Fruit fly (Drosophila melanogaster): Measurements from ENCODE around the gene CG13615.

CG13615 gene

dm6 chr3R:24390239-24390638 is at the start of gene CG13615, which contains the start of gene CG5768:
Gene CG13615 (plus strand): TSS chr3R:24390518.
Gene CG5768 (minus strand): TSS chr3R:24390339.
- TF ChIP-seq CG9948 (tag; optimal IDR thresholded peaks at IDR 0.05) (no peak), Pif1A (GFP tag; optimal IDR thresholded peaks at IDR 0.05) (no peak), CG13204 (GFP tag; optimal IDR thresholded peaks at IDR 0.05) (no peak), CG8301 (tag; optimal IDR thresholded peaks at IDR 0.05) (no peak), CG12605 (GFP tag; IDR thresholded peaks at IDR 0.05) (no peak)

- TF ChIP-seq CG12605 (GFP tag; IDR thresholded peaks at IDR 0.05) (peak; percentile 37; the same call in 1 of the 2 replicates), fd96Ca (GFP tag; IDR thresholded peaks at IDR 0.05) (no peak)
Observed at dm6 chr3R:24341251-24341650, 49.1 kb upstream of the CG13615 start, which contains the start of gene Ms. Gene Ms (plus strand): TSS chr3R:24341551.

DNA sequence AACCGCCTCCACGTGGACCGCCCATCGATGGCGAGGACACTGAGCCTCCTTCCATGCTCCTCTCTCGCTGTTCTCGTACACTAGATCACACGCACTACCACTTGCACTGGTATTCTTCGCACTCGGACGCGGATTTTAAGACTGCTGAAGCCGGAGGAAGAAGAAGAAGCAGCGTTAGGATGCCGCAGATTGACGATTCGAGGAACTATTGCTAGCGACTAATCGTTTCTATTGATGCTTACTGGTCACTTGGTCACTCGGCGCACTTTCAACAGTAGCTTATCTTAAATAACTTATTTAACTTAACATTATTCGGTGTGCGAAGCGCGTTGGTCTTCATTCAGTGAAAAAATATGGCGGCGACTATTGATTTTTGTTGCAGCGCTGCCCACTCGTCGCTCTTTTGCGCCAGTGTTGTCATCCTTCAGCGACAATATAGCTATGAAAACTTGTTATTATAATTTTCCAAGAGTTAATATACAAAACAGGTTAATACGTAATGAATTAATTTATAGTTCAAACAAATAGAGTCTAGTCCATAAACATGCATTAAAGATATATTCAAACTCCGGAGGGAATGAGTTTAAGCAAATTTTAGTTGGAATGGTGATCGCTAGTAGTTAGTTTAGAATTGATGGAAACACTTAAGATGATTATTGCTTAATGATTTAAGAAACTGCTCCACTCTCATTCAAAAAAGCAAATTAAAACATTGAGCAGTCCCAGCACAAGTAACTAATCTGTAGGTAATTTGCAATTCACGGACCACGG is 41.7 kb upstream of the CG13615 start, which contains the start of the genes CG5746 and CG6454:
CG5746 (minus strand) TSS at position 372 of the 771 bp plus-strand sequence.
CG6454 (plus strand) TSS at position 763 of the 771 bp plus-strand sequence.
- TF ChIP-seq Pif1A (GFP tag; optimal IDR thresholded peaks at IDR 0.05), result no peak
- peak; percentile 38 for TF ChIP-seq CG15710 (tag; optimal IDR thresholded peaks at IDR 0.05)
- TF ChIP-seq CG4496 (GFP tag; IDR thresholded peaks at IDR 0.05), result 0 out of 3 replicates have a peak, but pooled peaks have one; percentile 12
- TF ChIP-seq CG13204 (GFP tag; optimal IDR thresholded peaks at IDR 0.05), result no peak

dm6 chr3R:24353448-24353847 is 36.9 kb upstream of the CG13615 start:
- TF ChIP-seq Pif1B (GFP tag; optimal IDR thresholded peaks at IDR 0.05) (no peak), CG4496 (GFP tag; IDR thresholded peaks at IDR 0.05) (no peak), Ets98B (GFP tag; IDR thresholded peaks at IDR 0.05) (no peak), D1 (tag; optimal IDR thresholded peaks at IDR 0.05) (no peak), CG17806 (tag; optimal IDR thresholded peaks at IDR 0.05) (no peak), CG12605 (GFP tag; IDR thresholded peaks at IDR 0.05) (no peak), gl (tag; optimal IDR thresholded peaks at IDR 0.05) (no peak), CG8159 (tag; optimal IDR thresholded peaks at IDR 0.05) (no peak), CG15710 (tag; optimal IDR thresholded peaks at IDR 0.05) (no peak), CG13204 (GFP tag; optimal IDR thresholded peaks at IDR 0.05) (no peak), rn (GFP tag; IDR thresholded peaks at IDR 0.05) (no peak), CG32121 (GFP tag; IDR thresholded peaks at IDR 0.05) (no peak), CG9948 (tag; optimal IDR thresholded peaks at IDR 0.05) (no peak), Snoo (tag; optimal IDR thresholded peaks at IDR 0.05) (no peak)

dm6 chr3R:24357698-24358097 is 32.6 kb upstream of the CG13615 start, which contains the start of gene Golgin84:
Gene Golgin84 (minus strand): TSS chr3R:24357938.
- TF ChIP-seq CG13204 (GFP tag; optimal IDR thresholded peaks at IDR 0.05), result no peak
- TF ChIP-seq D1 (tag; optimal IDR thresholded peaks at IDR 0.05), result no peak
- no peak for TF ChIP-seq CG14655 (GFP tag; optimal IDR thresholded peaks at IDR 0.05)
- no peak for TF ChIP-seq Snoo (tag; optimal IDR thresholded peaks at IDR 0.05)
- TF ChIP-seq CG8159 (tag; optimal IDR thresholded peaks at IDR 0.05), result no peak
- no peak for TF ChIP-seq Pif1B (GFP tag; optimal IDR thresholded peaks at IDR 0.05)
- no peak for TF ChIP-seq CG34367 (tag; optimal IDR thresholded peaks at IDR 0.05)
- TF ChIP-seq CG8301 (tag; optimal IDR thresholded peaks at IDR 0.05), result no peak
- no peak for TF ChIP-seq Pif1A (GFP tag; optimal IDR thresholded peaks at IDR 0.05)
- no peak for TF ChIP-seq CG17806 (tag; optimal IDR thresholded peaks at IDR 0.05)
- no peak for TF ChIP-seq fd96Ca (GFP tag; IDR thresholded peaks at IDR 0.05)
- no peak for TF ChIP-seq Ets98B (GFP tag; IDR thresholded peaks at IDR 0.05)
- no peak for TF ChIP-seq CG10348 (GFP tag; IDR thresholded peaks at IDR 0.05)
- TF ChIP-seq EcR (GFP tag; optimal IDR thresholded peaks at IDR 0.05), result no peak
- TF ChIP-seq CG12605 (GFP tag; IDR thresholded peaks at IDR 0.05), result no peak
- no peak for TF ChIP-seq CG15710 (tag; optimal IDR thresholded peaks at IDR 0.05)

DNA sequence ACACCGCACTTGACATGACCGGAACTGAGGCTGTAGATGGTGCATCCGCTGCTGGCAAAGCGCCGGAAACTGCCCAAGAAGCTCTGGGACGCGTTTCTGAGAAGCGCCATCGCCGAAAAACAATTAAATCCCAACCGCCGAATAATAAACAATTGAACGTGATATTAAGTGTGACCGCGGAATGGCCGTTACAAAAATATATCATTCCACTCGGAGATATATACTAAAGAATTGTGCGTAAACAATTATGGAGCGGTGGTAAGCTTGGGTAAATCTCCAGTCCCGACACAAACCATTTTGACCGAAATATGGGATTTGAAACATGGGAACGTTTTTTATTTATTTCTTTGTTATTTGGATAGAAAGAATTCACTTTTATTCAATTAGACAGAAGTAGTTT is 30.4 kb upstream of the CG13615 start, which contains the start of gene CG18528:
CG18528 (minus strand) TSS at position 188 of the 400 bp plus-strand sequence.
- TF ChIP-seq CG17806 (tag; optimal IDR thresholded peaks at IDR 0.05), result no peak
- no peak for TF ChIP-seq CG15710 (tag; optimal IDR thresholded peaks at IDR 0.05)
- no peak for TF ChIP-seq CG12605 (GFP tag; IDR thresholded peaks at IDR 0.05)
- TF ChIP-seq gl (tag; optimal IDR thresholded peaks at IDR 0.05), result no peak
- no peak for TF ChIP-seq rn (GFP tag; IDR thresholded peaks at IDR 0.05)
- no peak for TF ChIP-seq Pif1A (GFP tag; optimal IDR thresholded peaks at IDR 0.05)
- TF ChIP-seq Ets98B (GFP tag; IDR thresholded peaks at IDR 0.05), result no peak
- no peak for TF ChIP-seq CG8159 (tag; optimal IDR thresholded peaks at IDR 0.05)
- no peak for TF ChIP-seq CG9948 (tag; optimal IDR thresholded peaks at IDR 0.05)
- TF ChIP-seq CG14655 (GFP tag; optimal IDR thresholded peaks at IDR 0.05), result no peak
- TF ChIP-seq CG32121 (GFP tag; IDR thresholded peaks at IDR 0.05), result no peak
- TF ChIP-seq fd96Ca (GFP tag; IDR thresholded peaks at IDR 0.05), result no peak
- TF ChIP-seq CG34367 (tag; optimal IDR thresholded peaks at IDR 0.05), result no peak
- TF ChIP-seq CG13204 (GFP tag; optimal IDR thresholded peaks at IDR 0.05), result no peak
- TF ChIP-seq CG4496 (GFP tag; IDR thresholded peaks at IDR 0.05), result no peak
- TF ChIP-seq CG8301 (tag; optimal IDR thresholded peaks at IDR 0.05), result no peak
- TF ChIP-seq Snoo (tag; optimal IDR thresholded peaks at IDR 0.05), result no peak
- TF ChIP-seq Pif1B (GFP tag; optimal IDR thresholded peaks at IDR 0.05), result no peak

All from whole organism, pupa.